Fruit fly (Drosophila melanogaster): ENCODE results near the gene CG31637.

- TF ChIP-seq Dll (optimal IDR thresholded peaks at IDR 0.05) (no peak), EcR (GFP tag; optimal IDR thresholded peaks at IDR 0.05) (no peak)
These were observed 19.1 kb upstream of the CG31637 start for dm6 chr2L:6479226-6479906.

Data from whole organism.